Worm (Caenorhabditis elegans): ENCODE measurements around the gene R13H4.7.
A peak's percentile ranks its signal among the peaks of the same experiment; 100 is the strongest.

R13H4.7 gene

ce11 chrV:11885939-11886338 lies 17.9 kb upstream of the R13H4.7 start:
- TF ChIP-seq gei-17 (GFP tag; optimal IDR thresholded peaks at IDR 0.05) = no peak
- no peak for TF ChIP-seq ceh-100 (GFP tag; IDR thresholded peaks at IDR 0.05)
- TF ChIP-seq F33H1.4 (GFP tag; IDR thresholded peaks at IDR 0.05) = no peak
- no peak for TF ChIP-seq snpc-4 (GFP tag; optimal IDR thresholded peaks at IDR 0.05)
- peak in 2 of 4 experiments; percentile 3 to 66 for TF ChIP-seq snpc-4 (tag; optimal IDR thresholded peaks at IDR 0.05)
- TF ChIP-seq K11D2.4 (GFP tag; IDR thresholded peaks at IDR 0.05) = 0 out of 2 replicates have a peak, but pooled peaks have one; percentile 41
- TF ChIP-seq D2030.7 (GFP tag; IDR thresholded peaks at IDR 0.05) = no peak
- no peak for TF ChIP-seq madf-3 (GFP tag; IDR thresholded peaks at IDR 0.05)
- no peak for TF ChIP-seq aptf-2 (GFP tag; conservative IDR thresholded peaks at IDR 0.05)
- TF ChIP-seq egl-44 (GFP tag; IDR thresholded peaks at IDR 0.05) = 0 out of 2 replicates have a peak, but pooled peaks have one; percentile 61
- no peak for TF ChIP-seq rcor-1 (GFP tag; IDR thresholded peaks at IDR 0.05)
- TF ChIP-seq B0019.2 (GFP tag; conservative IDR thresholded peaks at IDR 0.05) = no peak
- TF ChIP-seq efl-1 (GFP tag; optimal IDR thresholded peaks at IDR 0.05) = no peak
- TF ChIP-seq him-1 (tag; optimal IDR thresholded peaks at IDR 0.05) = no peak
- TF ChIP-seq ama-1 (optimal IDR thresholded peaks at IDR 0.05) = no peak
- no peak for TF ChIP-seq ama-1 (GFP tag; optimal IDR thresholded peaks at IDR 0.05)
- no peak for TF ChIP-seq Y56A3A.18 (GFP tag; IDR thresholded peaks at IDR 0.05)
- TF ChIP-seq ztf-3 (GFP tag; optimal IDR thresholded peaks at IDR 0.05) = no peak
- peak; percentile 49 for TF ChIP-seq chd-7 (tag; optimal IDR thresholded peaks at IDR 0.05)
- TF ChIP-seq sptf-2 (GFP tag; optimal IDR thresholded peaks at IDR 0.05) = no peak
- no peak for TF ChIP-seq Y53F4B.3 (GFP tag; IDR thresholded peaks at IDR 0.05)
- TF ChIP-seq F39B2.1 (GFP tag; IDR thresholded peaks at IDR 0.05) = no peak
- no peak for TF ChIP-seq F22D6.2 (tag; optimal IDR thresholded peaks at IDR 0.05)
- no peak for TF ChIP-seq snpc-3.4 (tag; optimal IDR thresholded peaks at IDR 0.05)
- TF ChIP-seq hmg-20 (GFP tag; IDR thresholded peaks at IDR 0.05) = no peak
- TF ChIP-seq sea-2 (GFP tag; IDR thresholded peaks at IDR 0.05) = no peak
- TF ChIP-seq F57A8.1 (GFP tag; optimal IDR thresholded peaks at IDR 0.05) = no peak
- no peak for TF ChIP-seq hlh-26 (GFP tag; conservative IDR thresholded peaks at IDR 0.05)
- TF ChIP-seq lin-40 (tag; optimal IDR thresholded peaks at IDR 0.05) = peak; percentile 34
- TF ChIP-seq F55B11.4 (tag; optimal IDR thresholded peaks at IDR 0.05; ENCODE audit: borderline replicate concordance, insufficient read depth) = no peak
- TF ChIP-seq mxl-1 (tag; optimal IDR thresholded peaks at IDR 0.05) = no peak
- TF ChIP-seq let-607 (tag; optimal IDR thresholded peaks at IDR 0.05) = peak in 1 of 2 experiments; percentile 45
- no peak for TF ChIP-seq bed-2 (GFP tag; IDR thresholded peaks at IDR 0.05)
- TF ChIP-seq F57C9.4 (tag; optimal IDR thresholded peaks at IDR 0.05) = no peak
- no peak for TF ChIP-seq egl-18 (GFP tag; IDR thresholded peaks at IDR 0.05)
- TF ChIP-seq ZK185.1 (tag; optimal IDR thresholded peaks at IDR 0.05; ENCODE audit: poor library complexity, severe bottlenecking) = no peak
- no peak for TF ChIP-seq nfya-2 (GFP tag; IDR thresholded peaks at IDR 0.05)
- no peak for TF ChIP-seq ekl-4 (GFP tag; IDR thresholded peaks at IDR 0.05)
- TF ChIP-seq akir-1 (GFP tag; optimal IDR thresholded peaks at IDR 0.05) = no peak
- no peak for TF ChIP-seq ccch-3 (GFP tag; optimal IDR thresholded peaks at IDR 0.05)
- no peak for TF ChIP-seq hmg-1.2 (GFP tag; IDR thresholded peaks at IDR 0.05)
- TF ChIP-seq F49E8.2 (tag; optimal IDR thresholded peaks at IDR 0.05; ENCODE audit: insufficient read depth) = no peak
- TF ChIP-seq ceh-79 (tag; optimal IDR thresholded peaks at IDR 0.05) = no peak
- TF ChIP-seq lin-26 (GFP tag; IDR thresholded peaks at IDR 0.05) = no peak
- TF ChIP-seq cebp-2 (GFP tag; IDR thresholded peaks at IDR 0.05) = no peak
- no peak for TF ChIP-seq madf-8 (GFP tag; conservative IDR thresholded peaks at IDR 0.05)
- no peak for TF ChIP-seq die-1 (tag; optimal IDR thresholded peaks at IDR 0.05)
- TF ChIP-seq tlf-1 (GFP tag; optimal IDR thresholded peaks at IDR 0.05) = peak; percentile 43
- no peak for TF ChIP-seq lsl-1 (GFP tag; optimal IDR thresholded peaks at IDR 0.05)
- no peak for TF ChIP-seq Y67H2A.10 (GFP tag; conservative IDR thresholded peaks at IDR 0.05)

Measured in whole organism, young adult.